Worm (Caenorhabditis elegans): ENCODE measurements around the gene F44E2.4.

ce11 chrIII:8850482-8851047, 12.3 kb upstream of the F44E2.4 start, which contains the start of gene F44E2.9:
- no peak for TF ChIP-seq B0035.1 (tag; optimal IDR thresholded peaks at IDR 0.05)
- TF ChIP-seq ama-1 (optimal IDR thresholded peaks at IDR 0.05), result no peak
- TF ChIP-seq ama-1 (GFP tag; optimal IDR thresholded peaks at IDR 0.05), result no peak
- TF ChIP-seq lir-1 (GFP tag; conservative IDR thresholded peaks at IDR 0.05), result no peak; the same call in 1 of the 2 replicates
